Worm (Caenorhabditis elegans) whole organism, early embryonic: ENCODE measurements around the gene R102.6.

ENCODE experiments used
- aly-1 ChIP-seq: sonication (generic microtip); optimal IDR thresholded peaks from 2 replicates; lab custom pipeline; 2016; ENCODE audit warnings: missing genetic modification characterization, missing compliant biosample characterization
- ama-1 ChIP-seq: fragments of 150-350 bp; optimal IDR thresholded peaks from 2 replicates; lab custom pipeline; 2014
- ets-7 ChIP-seq: sonication (generic microtip); optimal IDR thresholded peaks from 2 replicates; lab custom pipeline; 2016; ENCODE audit warnings: missing genotype, missing genetic modification characterization, missing compliant biosample characterization
- hmg-4 ChIP-seq: fragments of 200-800 bp; sonication (Bioruptor generic); optimal IDR thresholded peaks from 2 replicates; lab custom pipeline; 2018; ENCODE audit warnings: mild to moderate bottlenecking, missing genetic modification characterization, missing compliant biosample characterization
- pes-1 ChIP-seq: fragments of 200-800 bp; sonication (Bioruptor generic); IDR thresholded peaks from 2 replicates; pipeline ENCODE4 v1.3.6; 2022; ENCODE audit warnings: missing genetic modification reagents, missing genetic modification characterization, missing compliant biosample characterization
- scrt-1 ChIP-seq: fragments of 200-800 bp; sonication (Bioruptor generic); IDR thresholded peaks from 2 replicates; pipeline ENCODE4 v1.3.6; 2022; ENCODE audit warnings: missing genetic modification characterization, missing compliant biosample characterization
- tbx-11 ChIP-seq: fragments of 200-800 bp; sonication (Bioruptor generic); IDR thresholded peaks from 2 replicates; pipeline ENCODE4 v1.3.6; 2022; ENCODE audit warnings: missing genetic modification characterization, missing compliant biosample characterization

ce11 chrIV:10699000-10699399, 7.0 kb downstream of the R102.6 start:
- TF ChIP-seq tbx-11 (GFP tag; lab: Robert Waterston, UW): no peak
- TF ChIP-seq aly-1 (tag; lab: Kevin White, UChicago): no peak
- no peak for TF ChIP-seq scrt-1 (GFP tag; lab: Robert Waterston, UW)
- no peak for TF ChIP-seq hmg-4
- no peak for TF ChIP-seq ama-1 (lab: Kevin White, UChicago)
- no peak for TF ChIP-seq ets-7 (tag; lab: Kevin White, UChicago)
- no peak for TF ChIP-seq pes-1 (GFP tag; lab: Robert Waterston, UW)
